Worm (Caenorhabditis elegans): Measurements from ENCODE around the gene F41C6.6.
"Not testable (repeated sequence)": the region's sequence is repeated elsewhere in the genome, so short reads cannot be mapped to it uniquely, and the experiment has no call there.

- TF ChIP-seq hlh-13 (GFP tag; optimal IDR thresholded peaks at IDR 0.05); ceh-22 (tag; optimal IDR thresholded peaks at IDR 0.05); lin-11 (tag; optimal IDR thresholded peaks at IDR 0.05); hlh-6 (tag; optimal IDR thresholded peaks at IDR 0.05); ceh-45 (GFP tag; IDR thresholded peaks at IDR 0.05); nfya-1 (tag; optimal IDR thresholded peaks at IDR 0.05); fkh-6 (tag; optimal IDR thresholded peaks at IDR 0.05); tbx-7 (tag; optimal IDR thresholded peaks at IDR 0.05); unc-3 (GFP tag; conservative IDR thresholded peaks at IDR 0.05); unc-3 (tag; optimal IDR thresholded peaks at IDR 0.05); pha-4 (tag; optimal IDR thresholded peaks at IDR 0.05); K09A11.1 (tag; optimal IDR thresholded peaks at IDR 0.05; ENCODE audit: insufficient read depth); hlh-8 (tag; optimal IDR thresholded peaks at IDR 0.05): not testable (repeated sequence)
Measured at ce11 chrX:6868669-6869068, 13.0 kb downstream of the F41C6.6 start, which contains the start of gene C53B7.6.
